Fruit fly (Drosophila melanogaster): ENCODE results near the gene peb.

- TF ChIP-seq CG7368 (GFP tag; optimal IDR thresholded peaks at IDR 0.05) (no peak), acj6 (GFP tag; optimal IDR thresholded peaks at IDR 0.05) (no peak), esn (GFP tag; optimal IDR thresholded peaks at IDR 0.05) (no peak), CG6792 (GFP tag; optimal IDR thresholded peaks at IDR 0.05) (no peak), Sox14 (GFP tag; optimal IDR thresholded peaks at IDR 0.05) (no peak), fd85E (GFP tag; optimal IDR thresholded peaks at IDR 0.05) (no peak), Ets96B (tag; optimal IDR thresholded peaks at IDR 0.05) (no peak), CG34406 (GFP tag; optimal IDR thresholded peaks at IDR 0.05) (no peak), Lpt (GFP tag; optimal IDR thresholded peaks at IDR 0.05) (no peak)
Measured at dm6 chrX:4596467-4597183, 20.7 kb upstream of the peb start.

Measured in whole organism, prepupa.